Worm (Caenorhabditis elegans) whole organism, early embryonic: ENCODE results near the gene F45F2.9.

Experiments
- aly-1 ChIP-seq: sonication (generic microtip); optimal IDR thresholded peaks from 2 replicates; lab custom pipeline; 2016; ENCODE audit warnings: missing genetic modification characterization, missing compliant biosample characterization
- ama-1 ChIP-seq: fragments of 150-350 bp; optimal IDR thresholded peaks from 2 replicates; lab custom pipeline; 2014
- flt-1 ChIP-seq: fragments of 200-800 bp; sonication (Bioruptor generic); IDR thresholded peaks from 2 replicates; pipeline ENCODE4 v1.3.6; 2022; ENCODE audit warnings: missing genetic modification characterization, missing compliant biosample characterization

DNA sequence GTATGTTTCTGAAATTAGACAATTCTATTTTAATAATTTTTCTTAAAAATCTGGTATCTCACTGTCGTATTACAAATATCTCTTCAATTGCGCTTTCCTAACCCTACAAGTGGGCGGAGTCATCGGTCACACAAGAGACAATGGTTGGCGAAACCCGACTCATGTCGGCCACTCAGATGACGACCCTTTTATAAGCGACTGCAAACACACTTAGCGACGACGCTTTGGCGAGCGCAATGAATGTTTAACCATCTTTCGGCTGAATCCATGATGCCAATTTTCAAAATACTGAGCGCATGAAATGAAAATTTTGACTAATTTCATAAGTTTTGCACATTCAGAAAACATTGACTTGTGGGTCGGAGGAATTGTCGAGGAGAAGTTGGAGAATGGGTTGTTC lies 12.9 kb downstream of the F45F2.9 start:
- TF ChIP-seq ama-1 (lab: Kevin White, UChicago) (no peak), aly-1 (tag; lab: Kevin White, UChicago) (peak; percentile 98), flt-1 (peak; percentile 99)
